Worm (Caenorhabditis elegans): ENCODE data around the gene nhr-106.

ce11 chrV:446988-447387, 42.4 kb upstream of the nhr-106 start:
- TF ChIP-seq ttx-3 (tag; optimal IDR thresholded peaks at IDR 0.05) (no peak), pqm-1 (tag; optimal IDR thresholded peaks at IDR 0.05) (no peak)
